Worm (Caenorhabditis elegans) whole organism, late embryonic: ENCODE measurements around the gene W03F9.2.

ENCODE experiments used
- C08G9.2 ChIP-seq: sonication (generic microtip); optimal IDR thresholded peaks from 2 replicates; lab custom pipeline; 2016; ENCODE audit warnings: mild to moderate bottlenecking, missing genetic modification characterization, moderate library complexity, missing compliant biosample characterization
- F13H6.1 ChIP-seq: sonication (generic microtip); optimal IDR thresholded peaks from 2 replicates; lab custom pipeline; 2016; ENCODE audit warnings: missing genetic modification characterization, missing compliant biosample characterization
- K02D7.2 ChIP-seq: sonication (generic microtip); optimal IDR thresholded peaks from 2 replicates; lab custom pipeline; 2017; ENCODE audit warnings: mild to moderate bottlenecking, missing genetic modification characterization, missing compliant biosample characterization
- K09A11.1 ChIP-seq: sonication (generic microtip); optimal IDR thresholded peaks from 2 replicates; lab custom pipeline; 2017; ENCODE audit warnings: antibody characterized with exemption, mild to moderate bottlenecking, missing genetic modification characterization, missing compliant biosample characterization; ENCODE audit not compliant: insufficient read depth
- T23F11.4 ChIP-seq: fragments of 200-800 bp; sonication (Bioruptor generic); optimal IDR thresholded peaks from 2 replicates; lab custom pipeline; 2018; ENCODE audit warnings: mild to moderate bottlenecking, missing genetic modification characterization, missing compliant biosample characterization
- Y22D7AL.16 ChIP-seq: sonication (generic microtip); optimal IDR thresholded peaks from 2 replicates; lab custom pipeline; 2016; ENCODE audit warnings: missing genetic modification characterization, missing compliant biosample characterization
- ahr-1 ChIP-seq: sonication (generic microtip); optimal IDR thresholded peaks from 2 replicates; lab custom pipeline; 2016; ENCODE audit warnings: missing genetic modification characterization, missing compliant biosample characterization
- ceh-14 ChIP-seq: sonication (generic microtip); optimal IDR thresholded peaks from 2 replicates; lab custom pipeline; 2016; ENCODE audit warnings: missing genotype, missing genetic modification characterization, missing compliant biosample characterization
- ceh-18 ChIP-seq: sonication (generic microtip); optimal IDR thresholded peaks from 2 replicates; lab custom pipeline; 2016; ENCODE audit warnings: missing genetic modification characterization, missing compliant biosample characterization
- ceh-19 ChIP-seq: fragments of 200-800 bp; sonication (Bioruptor generic); optimal IDR thresholded peaks from 2 replicates; lab custom pipeline; 2018; ENCODE audit warnings: mild to moderate bottlenecking, missing genetic modification characterization, missing compliant biosample characterization
- ceh-2 ChIP-seq: sonication (generic microtip); optimal IDR thresholded peaks from 2 replicates; lab custom pipeline; 2016; ENCODE audit warnings: missing genotype, missing genetic modification characterization, missing compliant biosample characterization
- ceh-30 ChIP-seq: fragments of 150-350 bp; optimal IDR thresholded peaks from 2 replicates; lab custom pipeline; 2014; ENCODE audit warnings: missing biosample characterization, missing genetic modification characterization
- ceh-6 ChIP-seq: fragments of 200-800 bp; sonication (Bioruptor generic); optimal IDR thresholded peaks from 2 replicates; lab custom pipeline; 2018; ENCODE audit warnings: mild to moderate bottlenecking, missing genetic modification characterization, missing compliant biosample characterization
- ceh-9 ChIP-seq: sonication (generic microtip); optimal IDR thresholded peaks from 2 replicates; lab custom pipeline; 2016; ENCODE audit warnings: mild to moderate bottlenecking, missing genetic modification characterization, inconsistent platforms, missing compliant biosample characterization
- che-1 ChIP-seq: sonication (generic microtip); optimal IDR thresholded peaks from 2 replicates; lab custom pipeline; 2016; ENCODE audit warnings: mild to moderate bottlenecking, missing genetic modification characterization, missing compliant biosample characterization
- ets-4 ChIP-seq: sonication (generic microtip); optimal IDR thresholded peaks from 2 replicates; lab custom pipeline; 2016; ENCODE audit warnings: missing genetic modification characterization, missing compliant biosample characterization
- eyg-1 ChIP-seq: sonication (generic microtip); optimal IDR thresholded peaks from 2 replicates; lab custom pipeline; 2016; ENCODE audit warnings: missing genotype, missing genetic modification characterization, missing compliant biosample characterization
- fkh-10 ChIP-seq: fragments of 150-350 bp; optimal IDR thresholded peaks from 2 replicates; lab custom pipeline; 2014; ENCODE audit warnings: missing biosample characterization, missing genetic modification reagents, missing genetic modification characterization
- fkh-6 ChIP-seq: sonication (generic microtip); optimal IDR thresholded peaks from 2 replicates; lab custom pipeline; 2016; ENCODE audit warnings: missing genetic modification characterization, missing compliant biosample characterization
- hlh-13 ChIP-seq: fragments of 200-800 bp; sonication (Bioruptor generic); optimal IDR thresholded peaks from 2 replicates; lab custom pipeline; 2018; ENCODE audit warnings: mild to moderate bottlenecking, missing genetic modification characterization, missing compliant biosample characterization
- hlh-15 ChIP-seq: sonication (generic microtip); optimal IDR thresholded peaks from 2 replicates; lab custom pipeline; 2016; ENCODE audit warnings: missing genetic modification characterization, missing compliant biosample characterization
- hlh-30 ChIP-seq: sonication (generic microtip); optimal IDR thresholded peaks from 2 replicates; lab custom pipeline; 2017; ENCODE audit warnings: antibody characterized with exemption, missing genetic modification characterization, missing compliant biosample characterization; ENCODE audit not compliant: insufficient read depth
- hlh-6 ChIP-seq: sonication (generic microtip); optimal IDR thresholded peaks from 2 replicates; lab custom pipeline; 2016; ENCODE audit warnings: missing genotype, missing genetic modification characterization, missing compliant biosample characterization
- madf-2 ChIP-seq: sonication (generic microtip); optimal IDR thresholded peaks from 2 replicates; lab custom pipeline; 2017; ENCODE audit warnings: missing genetic modification characterization, missing compliant biosample characterization
- mec-3 ChIP-seq: sonication (generic microtip); optimal IDR thresholded peaks from 2 replicates; lab custom pipeline; 2016; ENCODE audit warnings: borderline replicate concordance, missing genetic modification characterization, missing compliant biosample characterization
- nhr-11 ChIP-seq: fragments of 150-350 bp; optimal IDR thresholded peaks from 2 replicates; lab custom pipeline; 2014; ENCODE audit warnings: missing biosample characterization, missing genetic modification characterization
- nhr-232 ChIP-seq: sonication (generic microtip); optimal IDR thresholded peaks from 2 replicates; lab custom pipeline; 2016; ENCODE audit warnings: missing genetic modification characterization, missing compliant biosample characterization
- npax-4 ChIP-seq: sonication (generic microtip); optimal IDR thresholded peaks from 2 replicates; lab custom pipeline; 2016; ENCODE audit warnings: missing genetic modification characterization, missing compliant biosample characterization
- pag-3 ChIP-seq: sonication (generic microtip); optimal IDR thresholded peaks from 2 replicates; lab custom pipeline; 2016; ENCODE audit warnings: missing compliant biosample characterization, missing genetic modification characterization, borderline replicate concordance
- pat-9 ChIP-seq: fragments of 200-800 bp; sonication (Bioruptor generic); optimal IDR thresholded peaks from 2 replicates; lab custom pipeline; 2018; ENCODE audit warnings: mild to moderate bottlenecking, missing genetic modification characterization, moderate library complexity, missing compliant biosample characterization
- pha-2 ChIP-seq: sonication (generic microtip); optimal IDR thresholded peaks from 2 replicates; lab custom pipeline; 2017; ENCODE audit warnings: mild to moderate bottlenecking, missing genetic modification characterization, missing compliant biosample characterization
- pros-1 ChIP-seq: fragments of 150-350 bp; optimal IDR thresholded peaks from 2 replicates; lab custom pipeline; 2014; ENCODE audit warnings: missing biosample characterization, missing genetic modification reagents, missing genetic modification characterization
- rnt-1 ChIP-seq: sonication (generic microtip); optimal IDR thresholded peaks from 2 replicates; lab custom pipeline; 2016; ENCODE audit warnings: missing genetic modification characterization, missing compliant biosample characterization
- sdc-2 ChIP-seq: sonication (generic microtip); optimal IDR thresholded peaks from 2 replicates; lab custom pipeline; 2016; ENCODE audit warnings: missing genotype, missing genetic modification characterization, missing compliant biosample characterization
- sox-2 ChIP-seq: fragments of 200-800 bp; sonication (Bioruptor generic); IDR thresholded peaks from 2 replicates; pipeline ENCODE4 v1.3.6; 2022; ENCODE audit warnings: missing genetic modification reagents, missing genetic modification characterization, missing compliant biosample characterization
- syd-9 ChIP-seq: sonication (generic microtip); optimal IDR thresholded peaks from 2 replicates; lab custom pipeline; 2016; ENCODE audit warnings: mild to moderate bottlenecking, missing genetic modification characterization, moderate library complexity, missing compliant biosample characterization
- tbx-2 ChIP-seq: sonication (generic microtip); optimal IDR thresholded peaks from 2 replicates; lab custom pipeline; 2016; ENCODE audit warnings: missing genetic modification characterization, missing compliant biosample characterization
- tbx-7 ChIP-seq: sonication (generic microtip); optimal IDR thresholded peaks from 2 replicates; lab custom pipeline; 2016; ENCODE audit warnings: missing genotype, missing genetic modification characterization, missing compliant biosample characterization
- unc-42 ChIP-seq: sonication (generic microtip); optimal IDR thresholded peaks from 2 replicates; lab custom pipeline; 2016; ENCODE audit warnings: missing genotype, missing genetic modification characterization, missing compliant biosample characterization

W03F9.2 gene

DNA sequence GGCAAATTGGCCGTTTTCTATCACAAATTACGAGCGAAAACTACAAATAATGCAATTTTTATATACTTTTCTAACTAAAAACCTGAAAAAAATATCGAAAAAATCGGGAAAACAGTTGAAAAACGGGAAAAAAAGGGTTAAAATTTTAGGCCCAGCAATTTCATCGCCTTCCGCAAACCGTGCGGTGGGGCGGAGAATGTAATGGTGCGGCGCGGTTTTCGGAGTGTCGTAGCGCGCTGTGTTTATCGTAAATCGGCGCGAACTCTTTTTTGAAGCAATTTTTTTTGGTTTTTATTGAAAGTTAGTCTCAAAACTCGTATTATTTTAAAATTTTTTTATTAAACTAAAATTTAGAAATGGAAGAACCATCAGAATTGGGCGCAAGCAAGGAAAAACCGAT, 23.4 kb downstream of the W03F9.2 start, which contains the start of gene picd-1 (continued):
- TF ChIP-seq rnt-1 (no peak), mec-3 (tag; lab: Kevin White, UChicago) (no peak), hlh-15 (no peak), fkh-10 (GFP tag; lab: Kevin White, UChicago) (no peak), unc-42 (peak; percentile 21), T23F11.4 (GFP tag; lab: Kevin White, UChicago) (no peak), K09A11.1 (no peak), che-1 (tag; lab: Kevin White, UChicago) (no peak), syd-9 (tag; lab: Kevin White, UChicago) (no peak), ceh-14 (tag; lab: Kevin White, UChicago) (no peak), ceh-18 (tag; lab: Kevin White, UChicago) (no peak), ceh-30 (tag; lab: Kevin White, UChicago) (no peak), ceh-19 (no peak)

DNA sequence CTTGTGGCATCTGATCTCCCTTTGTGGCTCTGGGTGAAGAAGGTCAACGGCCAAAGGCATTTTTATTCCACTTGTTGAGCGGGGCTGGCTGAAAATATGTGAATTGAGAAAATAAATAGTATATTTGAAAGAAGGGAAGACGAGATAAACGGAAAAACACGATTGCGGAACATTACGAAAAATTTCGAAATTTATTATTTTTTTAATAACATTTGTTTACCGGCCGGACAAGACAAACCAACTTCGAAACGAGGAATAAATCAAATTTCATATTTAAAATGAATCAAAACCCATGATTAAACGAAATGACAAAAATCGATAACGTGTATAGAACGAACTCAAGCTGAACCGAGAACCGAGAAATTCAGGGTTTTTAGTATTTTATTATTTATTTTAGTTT, 23.9 kb downstream of the W03F9.2 start, which contains the start of gene rps-27:
rps-27 (minus strand) TSS at position 101 of the 400 bp plus-strand sequence.
- TF ChIP-seq ahr-1: no peak
- TF ChIP-seq che-1 (tag; lab: Kevin White, UChicago): no peak
- TF ChIP-seq madf-2 (tag; lab: Kevin White, UChicago): no peak
- no peak for TF ChIP-seq fkh-10 (GFP tag; lab: Kevin White, UChicago)
- TF ChIP-seq nhr-232 (tag; lab: Kevin White, UChicago): no peak
- TF ChIP-seq unc-42: no peak
- no peak for TF ChIP-seq sdc-2 (tag; lab: Kevin White, UChicago)
- no peak for TF ChIP-seq ceh-14 (tag; lab: Kevin White, UChicago)
- no peak for TF ChIP-seq hlh-15
- TF ChIP-seq npax-4 (tag; lab: Kevin White, UChicago): no peak
- TF ChIP-seq tbx-7 (tag; lab: Kevin White, UChicago): no peak
- no peak for TF ChIP-seq T23F11.4 (GFP tag; lab: Kevin White, UChicago)
- TF ChIP-seq pha-2 (tag; lab: Kevin White, UChicago): no peak
- TF ChIP-seq K02D7.2 (tag; lab: Kevin White, UChicago): no peak
- TF ChIP-seq ets-4: no peak
- TF ChIP-seq ceh-19: no peak
- no peak for TF ChIP-seq hlh-30 (tag; lab: Kevin White, UChicago)
- no peak for TF ChIP-seq C08G9.2 (tag; lab: Kevin White, UChicago)
- TF ChIP-seq ceh-18 (tag; lab: Kevin White, UChicago): no peak
- no peak for TF ChIP-seq ceh-6

DNA sequence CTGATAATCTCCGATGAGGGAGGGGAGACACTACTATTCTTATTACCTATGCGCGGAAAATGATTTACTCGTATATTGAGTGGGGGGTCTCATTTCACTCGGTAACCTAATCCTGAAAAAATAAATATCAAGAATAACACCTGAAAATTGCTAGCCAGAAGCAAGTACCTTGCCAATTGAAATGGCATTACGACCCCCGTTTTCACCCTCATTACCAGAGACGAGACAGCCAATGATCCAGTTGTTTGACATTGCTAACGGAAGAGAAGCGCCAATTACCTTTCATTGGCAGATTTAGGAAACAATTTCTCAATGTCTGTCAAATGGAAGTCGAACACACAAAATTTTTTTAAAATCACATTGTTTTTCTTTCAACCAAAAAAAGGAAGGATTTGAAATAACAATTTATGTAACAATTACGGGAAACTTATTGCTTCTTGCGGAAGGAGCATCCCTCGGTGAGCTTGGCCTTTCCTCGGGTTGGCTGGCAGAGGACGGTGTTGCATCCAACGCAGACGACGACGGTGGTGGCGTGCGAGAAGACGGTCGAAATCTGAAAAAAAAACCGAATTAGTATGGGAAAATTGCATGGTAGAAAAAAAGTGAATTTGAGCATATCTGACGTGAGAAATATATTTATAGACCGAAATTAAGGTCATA, 24.7 kb downstream of the W03F9.2 start:
- TF ChIP-seq ceh-19: no peak
- no peak for TF ChIP-seq ceh-6
- TF ChIP-seq hlh-6: no peak
- no peak for TF ChIP-seq hlh-30 (tag; lab: Kevin White, UChicago)
- TF ChIP-seq ceh-18 (tag; lab: Kevin White, UChicago): no peak
- TF ChIP-seq ceh-9 (tag; lab: Kevin White, UChicago): no peak
- TF ChIP-seq K09A11.1: no peak
- TF ChIP-seq, all 69 proteins: peak for 0

DNA sequence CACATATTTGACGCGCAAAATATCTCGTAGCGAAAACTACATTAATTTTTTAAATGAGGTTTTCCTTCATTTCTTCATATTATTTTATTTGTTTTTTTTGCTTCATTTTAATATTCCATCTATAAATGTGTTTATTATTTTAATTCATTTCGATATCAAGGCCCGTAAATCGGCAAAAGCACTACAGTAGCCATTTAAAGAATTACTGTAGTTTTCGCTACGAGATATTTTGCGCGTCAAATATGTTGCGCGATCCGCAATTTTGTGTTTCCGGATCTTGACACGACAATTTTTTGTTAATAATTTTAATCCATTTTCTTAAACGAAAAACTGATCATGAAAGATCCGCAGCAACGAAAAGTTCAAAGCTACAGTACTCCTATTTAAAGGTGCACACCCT, 25.7 kb downstream of the W03F9.2 start:
- TF ChIP-seq pros-1 (tag; lab: Kevin White, UChicago) (no peak), Y22D7AL.16 (tag; lab: Kevin White, UChicago) (no peak), ceh-2 (tag; lab: Kevin White, UChicago) (no peak), T23F11.4 (GFP tag; lab: Kevin White, UChicago) (no peak), pag-3 (tag; lab: Kevin White, UChicago) (no peak), hlh-30 (tag; lab: Kevin White, UChicago) (no peak), che-1 (tag; lab: Kevin White, UChicago) (no peak), pat-9 (tag; lab: Kevin White, UChicago) (no peak), sox-2 (GFP tag; lab: Robert Waterston, UW) (no peak), rnt-1 (no peak), tbx-2 (no peak), hlh-13 (no peak), ceh-30 (tag; lab: Kevin White, UChicago) (no peak), fkh-6 (tag; lab: Kevin White, UChicago) (no peak), hlh-15 (no peak), F13H6.1 (no peak), nhr-11 (tag; lab: Kevin White, UChicago) (no peak), eyg-1 (tag; lab: Kevin White, UChicago) (no peak), npax-4 (tag; lab: Kevin White, UChicago) (no peak)
